Worm (Caenorhabditis elegans) whole organism, young adult: ENCODE data around the gene Y116A8A.7.

Source experiments
- attf-5 ChIP-seq: fragments of 200-800 bp; sonication (Bioruptor generic); optimal IDR thresholded peaks from 2 replicates; lab custom pipeline; 2018; ENCODE audit warnings: mild to moderate bottlenecking, missing genetic modification characterization, missing compliant biosample characterization
- him-1 ChIP-seq: sonication (generic microtip); optimal IDR thresholded peaks from 2 replicates; lab custom pipeline; 2016; ENCODE audit warnings: missing genotype, missing genetic modification reagents, missing genetic modification characterization, missing compliant biosample characterization
- madf-8 ChIP-seq: fragments of 200-800 bp; sonication (Bioruptor generic); conservative IDR thresholded peaks from 2 replicates; pipeline ENCODE4 v1.3.6; 2022; ENCODE audit warnings: missing genetic modification reagents, missing genetic modification characterization, missing compliant biosample characterization
- sea-2 ChIP-seq: fragments of 200-800 bp; sonication (Bioruptor generic); IDR thresholded peaks from 2 replicates; pipeline ENCODE4 v1.3.6; 2022; ENCODE audit warnings: missing genetic modification characterization, missing compliant biosample characterization
- snpc-4 ChIP-seq, 5 experiments: fragments of 150-350 bp in 1 of 5; sonication (generic microtip) in 4 of 5; optimal IDR thresholded peaks; 2 replicates each; lab custom pipeline; 2014 to 2018; ENCODE audit warnings: missing genetic modification characterization in 5 of 5, missing biosample characterization in 3 of 5, antibody characterized with exemption in 2 of 5, mild to moderate bottlenecking in 2 of 5, missing compliant biosample characterization in 2 of 5, missing genotype in 2 of 5, moderate library complexity in 2 of 5, missing genetic modification reagents in 1 of 5
- unc-130 ChIP-seq: sonication (generic microtip); optimal IDR thresholded peaks from 2 replicates; lab custom pipeline; 2016; ENCODE audit warnings: missing genetic modification reagents, missing genetic modification characterization, missing compliant biosample characterization
- zfh-2 ChIP-seq: fragments of 200-800 bp; sonication (Bioruptor generic); conservative IDR thresholded peaks from 2 replicates; pipeline ENCODE4 v1.3.6; 2022; ENCODE audit warnings: missing genetic modification reagents, missing genetic modification characterization, missing compliant biosample characterization

ce11 chrIV:16854790-16855189 is 24.8 kb downstream of the Y116A8A.7 start, which contains the start of gene map-2:
- TF ChIP-seq madf-8 (GFP tag; lab: Robert Waterston, UW) (no peak), him-1 (no peak), zfh-2 (GFP tag; lab: Robert Waterston, UW) (no peak), unc-130 (GFP tag; lab: Kevin White, UChicago) (no peak), sea-2 (GFP tag; lab: Robert Waterston, UW) (no peak), snpc-4 (GFP tag; optimal IDR thresholded peaks at IDR 0.05; lab: Kevin White, UChicago) (no peak), snpc-4 (tag; optimal IDR thresholded peaks at IDR 0.05; lab: Kevin White, UChicago) (peak in 1 of 4 experiments; percentile 62), attf-5 (GFP tag; lab: Kevin White, UChicago) (no peak)
